Fruit fly (Drosophila melanogaster): Measurements from ENCODE around the gene Tektin-C.

The Tektin-C gene

dm6 chr3L:5768532-5769497 is 27.5 kb downstream of the Tektin-C start, which contains the start of the genes Ppat-Dpck and scny (continued):
- TF ChIP-seq MESR4 (GFP tag; optimal IDR thresholded peaks at IDR 0.05) (peak; percentile 91), CG13775 (GFP tag; optimal IDR thresholded peaks at IDR 0.05) (peak; percentile 27), toy (GFP tag; IDR thresholded peaks at IDR 0.05) (no peak), Ets65A (GFP tag) (no peak), CG33557 (GFP tag; optimal IDR thresholded peaks at IDR 0.05) (peak; percentile 35), CG14965 (GFP tag; optimal IDR thresholded peaks at IDR 0.05; ENCODE audit: borderline replicate concordance) (no peak), CG10462 (GFP tag; optimal IDR thresholded peaks at IDR 0.05) (peak; percentile 42), sug (tag; optimal IDR thresholded peaks at IDR 0.05) (peak; percentile 50), Vsx1 (GFP tag; optimal IDR thresholded peaks at IDR 0.05) (no peak), kah (GFP tag; optimal IDR thresholded peaks at IDR 0.05) (peak; percentile 49), ERR (GFP tag; optimal IDR thresholded peaks at IDR 0.05) (no peak), CG4820 (GFP tag; optimal IDR thresholded peaks at IDR 0.05) (no peak), kay (GFP tag; optimal IDR thresholded peaks at IDR 0.05) (peak; percentile 38), nmo (GFP tag; optimal IDR thresholded peaks at IDR 0.05) (peak; percentile 68), ftz-f1 (GFP tag; optimal IDR thresholded peaks at IDR 0.05) (peak; percentile 48), B-H1 (GFP tag; IDR thresholded peaks at IDR 0.05) (no peak), CG18476 (GFP tag; optimal IDR thresholded peaks at IDR 0.05) (no peak), slou (GFP tag; optimal IDR thresholded peaks at IDR 0.05) (no peak), CG10565 (GFP tag; optimal IDR thresholded peaks at IDR 0.05) (no peak), z (GFP tag; IDR thresholded peaks at IDR 0.05) (no peak), Taf1 (GFP tag; IDR thresholded peaks at IDR 0.05) (0 out of 2 replicates have a peak, but pooled peaks have one; percentile 13), CG4282 (GFP tag; optimal IDR thresholded peaks at IDR 0.05) (peak; percentile 4), bowl (GFP tag; IDR thresholded peaks at IDR 0.05) (no peak), slbo (GFP tag; IDR thresholded peaks at IDR 0.05) (no peak), Scr (GFP tag; IDR thresholded peaks at IDR 0.05; ENCODE audit: partially characterized antibody) (peak; percentile 96), CG14860 (GFP tag; IDR thresholded peaks at IDR 0.05; ENCODE audit: partially characterized antibody) (peak; percentile 82), CG9932 (GFP tag; IDR thresholded peaks at IDR 0.05) (peak; percentile 14; the same call in 1 of the 2 replicates), CG13624 (GFP tag; optimal IDR thresholded peaks at IDR 0.05) (peak; percentile 18), CG7271 (tag; optimal IDR thresholded peaks at IDR 0.05) (no peak), Dp (GFP tag; optimal IDR thresholded peaks at IDR 0.05) (peak; percentile 19), NC2β (GFP tag; optimal IDR thresholded peaks at IDR 0.05) (no peak), fu2 (GFP tag; optimal IDR thresholded peaks at IDR 0.05) (no peak), Dbx (GFP tag; IDR thresholded peaks at IDR 0.05) (0 out of 3 replicates have a peak, but pooled peaks have one; percentile 39), Drgx (GFP tag; IDR thresholded peaks at IDR 0.05) (0 out of 2 replicates have a peak, but pooled peaks have one; percentile 8), Sin3A (optimal IDR thresholded peaks at IDR 0.05) (peak; percentile 89), sna (GFP tag; IDR thresholded peaks at IDR 0.05; ENCODE audit: partially characterized antibody) (peak; percentile 95), tin (GFP tag; optimal IDR thresholded peaks at IDR 0.05) (peak; percentile 0), lbe (GFP tag; optimal IDR thresholded peaks at IDR 0.05) (peak; percentile 76), CG18599 (GFP tag; optimal IDR thresholded peaks at IDR 0.05) (no peak), CG10274 (GFP tag; optimal IDR thresholded peaks at IDR 0.05) (no peak), unc-4 (GFP tag; IDR thresholded peaks at IDR 0.05; ENCODE audit: partially characterized antibody) (peak; percentile 97), CG8478 (optimal IDR thresholded peaks at IDR 0.05) (peak; percentile 43), CG18619 (GFP tag; optimal IDR thresholded peaks at IDR 0.05) (no peak), CrebB (tag; optimal IDR thresholded peaks at IDR 0.05) (no peak), cato (GFP tag; optimal IDR thresholded peaks at IDR 0.05; ENCODE audit: borderline replicate concordance) (no peak), phol (tag; optimal IDR thresholded peaks at IDR 0.05) (peak; percentile 67), btn (GFP tag; optimal IDR thresholded peaks at IDR 0.05) (no peak), CG6813 (GFP tag; optimal IDR thresholded peaks at IDR 0.05) (no peak), fd102C (GFP tag; optimal IDR thresholded peaks at IDR 0.05) (no peak)

Data from whole organism, embryonic.